Worm (Caenorhabditis elegans) whole organism, young adult: ENCODE measurements around the gene F16B4.4.

Experiments
- F39B2.1 ChIP-seq: fragments of 200-800 bp; sonication (Bioruptor generic); IDR thresholded peaks from 2 replicates; pipeline ENCODE4 v1.3.6; 2022; ENCODE audit warnings: missing genetic modification reagents, missing genetic modification characterization, missing compliant biosample characterization
- T26A5.8 ChIP-seq: sonication (generic microtip); optimal IDR thresholded peaks from 2 replicates; lab custom pipeline; 2016; ENCODE audit warnings: missing genetic modification characterization, missing compliant biosample characterization
- Y53G8AR.9 ChIP-seq: fragments of 200-800 bp; sonication (Bioruptor generic); conservative IDR thresholded peaks from 2 replicates; pipeline ENCODE4 v1.3.6; 2022; ENCODE audit warnings: missing genetic modification reagents, missing genetic modification characterization, missing compliant biosample characterization
- ZK185.1 ChIP-seq: sonication (generic microtip); optimal IDR thresholded peaks from 2 replicates; lab custom pipeline; 2016; ENCODE audit warnings: mild to moderate bottlenecking, missing genetic modification characterization, missing compliant biosample characterization; ENCODE audit not compliant: poor library complexity, severe bottlenecking
- ama-1 ChIP-seq, 3 experiments: fragments of 150-350 bp in 1 of 3; sonication (generic microtip) in 2 of 3; optimal IDR thresholded peaks; 2 replicates each; lab custom pipeline; 2014 to 2018; ENCODE audit warnings: missing biosample characterization in 2 of 3, missing genetic modification characterization in 2 of 3, missing genetic modification reagents in 2 of 3
- aptf-2 ChIP-seq: fragments of 200-800 bp; sonication (Bioruptor generic); conservative IDR thresholded peaks from 2 replicates; pipeline ENCODE4 v1.3.6; 2022; ENCODE audit warnings: missing genetic modification reagents, missing genetic modification characterization, missing compliant biosample characterization
- aptf-3 ChIP-seq: fragments of 200-800 bp; sonication (Bioruptor generic); IDR thresholded peaks from 2 replicates; pipeline ENCODE4 v1.3.6; 2022; ENCODE audit warnings: missing genetic modification characterization, missing compliant biosample characterization
- atf-7 ChIP-seq: sonication (generic microtip); optimal IDR thresholded peaks from 2 replicates; lab custom pipeline; 2017; ENCODE audit warnings: mild to moderate bottlenecking, missing genetic modification characterization, missing compliant biosample characterization
- attf-3 ChIP-seq: fragments of 200-800 bp; sonication (Bioruptor generic); conservative IDR thresholded peaks from 2 replicates; pipeline ENCODE4 v1.3.6; 2022; ENCODE audit warnings: missing genetic modification reagents, missing genetic modification characterization, missing compliant biosample characterization
- attf-6 ChIP-seq: fragments of 200-800 bp; sonication (Bioruptor generic); IDR thresholded peaks from 2 replicates; pipeline ENCODE4 v1.3.6; 2022; ENCODE audit warnings: missing genetic modification reagents, missing genetic modification characterization, missing compliant biosample characterization
- cebp-2 ChIP-seq: fragments of 200-800 bp; sonication (Bioruptor generic); IDR thresholded peaks from 2 replicates; pipeline ENCODE4 v1.3.6; 2022; ENCODE audit warnings: missing genetic modification characterization, missing compliant biosample characterization
- ceh-27 ChIP-seq: fragments of 200-800 bp; sonication (Bioruptor generic); optimal IDR thresholded peaks from 2 replicates; lab custom pipeline; 2018; ENCODE audit warnings: mild to moderate bottlenecking, missing genetic modification characterization, moderate library complexity, missing compliant biosample characterization
- chd-7 ChIP-seq: sonication (generic microtip); optimal IDR thresholded peaks from 2 replicates; lab custom pipeline; 2016; ENCODE audit warnings: mild to moderate bottlenecking, missing genetic modification characterization, moderate library complexity, missing compliant biosample characterization
- efl-1 ChIP-seq: fragments of 150-350 bp; optimal IDR thresholded peaks from 2 replicates; lab custom pipeline; 2014; ENCODE audit warnings: missing biosample characterization, missing genetic modification reagents, missing genetic modification characterization
- gei-17 ChIP-seq: fragments of 200-800 bp; sonication (Bioruptor generic); optimal IDR thresholded peaks from 2 replicates; lab custom pipeline; 2018; ENCODE audit warnings: mild to moderate bottlenecking, missing genetic modification characterization, missing compliant biosample characterization
- hmg-1.2 ChIP-seq: fragments of 200-800 bp; sonication (Bioruptor generic); IDR thresholded peaks from 2 replicates; pipeline ENCODE4 v1.3.6; 2022; ENCODE audit warnings: missing genetic modification reagents, missing genetic modification characterization, missing compliant biosample characterization
- let-526 ChIP-seq: fragments of 200-800 bp; sonication (Bioruptor generic); IDR thresholded peaks from 2 replicates; pipeline ENCODE4 v1.3.6; 2022; ENCODE audit warnings: missing genetic modification reagents, missing genetic modification characterization, missing compliant biosample characterization
- let-607 ChIP-seq, 2 experiments: fragments of 200-800 bp in 1 of 2; sonication (Bioruptor generic) in 1 of 2; sonication (generic microtip) in 1 of 2; optimal IDR thresholded peaks; 2 replicates each; lab custom pipeline; 2016 to 2018; ENCODE audit warnings: mild to moderate bottlenecking in 2 of 2, missing compliant biosample characterization in 2 of 2, missing genetic modification characterization in 2 of 2, moderate library complexity in 2 of 2, missing genotype in 1 of 2
- lin-35 ChIP-seq, 3 experiments: fragments of 150-350 bp in 2 of 3; sonication (generic microtip) in 1 of 3; optimal IDR thresholded peaks; 2 replicates each; lab custom pipeline; 2014 to 2018; ENCODE audit warnings: missing biosample characterization in 3 of 3, missing genetic modification characterization in 3 of 3, missing genetic modification reagents in 3 of 3
- lsy-27 ChIP-seq: sonication (generic microtip); optimal IDR thresholded peaks from 2 replicates; lab custom pipeline; 2017; ENCODE audit warnings: missing genetic modification characterization, mild to moderate bottlenecking, missing compliant biosample characterization, antibody characterized with exemption, missing genotype, borderline replicate concordance; ENCODE audit not compliant: insufficient read depth
- madf-10 ChIP-seq: sonication (generic microtip); optimal IDR thresholded peaks from 2 replicates; lab custom pipeline; 2016; ENCODE audit warnings: mild to moderate bottlenecking, missing genetic modification characterization, missing compliant biosample characterization
- nfya-1 ChIP-seq: sonication (generic microtip); optimal IDR thresholded peaks from 2 replicates; lab custom pipeline; 2017; ENCODE audit warnings: antibody characterized with exemption, missing compliant biosample characterization, missing genetic modification characterization, borderline replicate concordance; ENCODE audit not compliant: insufficient read depth
- nhr-179 ChIP-seq: sonication (generic microtip); optimal IDR thresholded peaks from 2 replicates; lab custom pipeline; 2016; ENCODE audit warnings: mild to moderate bottlenecking, missing genetic modification characterization, missing compliant biosample characterization
- nhr-90 ChIP-seq: sonication (generic microtip); optimal IDR thresholded peaks from 2 replicates; lab custom pipeline; 2016; ENCODE audit warnings: missing genotype, mild to moderate bottlenecking, missing genetic modification characterization, missing compliant biosample characterization
- pbrm-1 ChIP-seq: fragments of 200-800 bp; sonication (Bioruptor generic); IDR thresholded peaks from 2 replicates; pipeline ENCODE4 v1.3.6; 2022; ENCODE audit warnings: missing genetic modification reagents, missing genetic modification characterization, missing compliant biosample characterization
- sdz-38 ChIP-seq: sonication (generic microtip); optimal IDR thresholded peaks from 2 replicates; lab custom pipeline; 2016; ENCODE audit warnings: missing genotype, missing genetic modification characterization, missing compliant biosample characterization
- snpc-1.1 ChIP-seq: sonication (generic microtip); optimal IDR thresholded peaks from 2 replicates; lab custom pipeline; 2017; ENCODE audit warnings: missing genetic modification characterization, mild to moderate bottlenecking, missing compliant biosample characterization, antibody characterized with exemption, moderate library complexity, missing genotype, missing genetic modification reagents; ENCODE audit not compliant: insufficient read depth
- snpc-1.3 ChIP-seq: sonication (generic microtip); optimal IDR thresholded peaks from 2 replicates; lab custom pipeline; 2017; ENCODE audit warnings: missing genetic modification characterization, mild to moderate bottlenecking, missing compliant biosample characterization, antibody characterized with exemption, moderate library complexity, missing genotype, missing genetic modification reagents; ENCODE audit not compliant: insufficient read depth
- snpc-4 ChIP-seq, 5 experiments: fragments of 150-350 bp in 1 of 5; sonication (generic microtip) in 4 of 5; optimal IDR thresholded peaks; 2 replicates each; lab custom pipeline; 2014 to 2018; ENCODE audit warnings: missing genetic modification characterization in 5 of 5, missing biosample characterization in 3 of 5, antibody characterized with exemption in 2 of 5, mild to moderate bottlenecking in 2 of 5, missing compliant biosample characterization in 2 of 5, missing genotype in 2 of 5, moderate library complexity in 2 of 5, missing genetic modification reagents in 1 of 5
- xnd-1 ChIP-seq: sonication (generic microtip); optimal IDR thresholded peaks from 2 replicates; lab custom pipeline; 2016; ENCODE audit warnings: missing genotype, missing genetic modification reagents, missing genetic modification characterization, missing compliant biosample characterization
- ztf-25 ChIP-seq: fragments of 200-800 bp; sonication (Bioruptor generic); IDR thresholded peaks from 2 replicates; pipeline ENCODE4 v1.3.6; 2022; ENCODE audit warnings: missing genetic modification reagents, missing genetic modification characterization, missing compliant biosample characterization
- ztf-26 ChIP-seq: sonication (generic microtip); optimal IDR thresholded peaks from 2 replicates; lab custom pipeline; 2017; ENCODE audit warnings: missing genetic modification characterization, missing compliant biosample characterization

F16B4.4 gene

ce11 chrV:1593799-1594420 lies at the start of gene F16B4.4:
Gene F16B4.4, plus strand, starts transcription at chrV:1594019.
- TF ChIP-seq sdz-38 (tag; lab: Kevin White, UChicago) (no peak), ama-1 (optimal IDR thresholded peaks at IDR 0.05; lab: Kevin White, UChicago) (peak; percentile 48), ama-1 (GFP tag; optimal IDR thresholded peaks at IDR 0.05; lab: Kevin White, UChicago) (no peak)

ce11 chrV:1545694-1546093 lies 48.1 kb upstream of the F16B4.4 start, which contains the start of gene oac-32:
Gene oac-32, minus strand, starts transcription at chrV:1545783.
- TF ChIP-seq T26A5.8 (tag; lab: Kevin White, UChicago) (no peak), aptf-2 (no peak), xnd-1 (no peak), snpc-4 (GFP tag; optimal IDR thresholded peaks at IDR 0.05; lab: Kevin White, UChicago) (no peak), snpc-4 (tag; optimal IDR thresholded peaks at IDR 0.05; lab: Kevin White, UChicago) (no peak), madf-10 (tag; lab: Kevin White, UChicago) (no peak), ceh-27 (GFP tag; lab: Kevin White, UChicago) (no peak), let-526 (GFP tag; lab: Robert Waterston, UW) (no peak), snpc-1.1 (tag; lab: Kevin White, UChicago) (no peak), ztf-26 (tag; lab: Kevin White, UChicago) (no peak), attf-6 (GFP tag; lab: Robert Waterston, UW) (no peak), chd-7 (no peak), snpc-1.3 (no peak), efl-1 (GFP tag; lab: Kevin White, UChicago) (no peak), lsy-27 (tag; lab: Kevin White, UChicago) (no peak), hmg-1.2 (GFP tag; lab: Robert Waterston, UW) (no peak), nfya-1 (tag; lab: Kevin White, UChicago) (no peak), pbrm-1 (GFP tag; lab: Robert Waterston, UW) (no peak), gei-17 (no peak)

ce11 chrV:1547843-1548242 lies 46.0 kb upstream of the F16B4.4 start, which contains the start of gene F52F10.2:
Gene F52F10.2, plus strand, starts transcription at chrV:1548143.
- no peak for TF ChIP-seq attf-3 (GFP tag; lab: Robert Waterston, UW)
- no peak for TF ChIP-seq Y53G8AR.9 (GFP tag; lab: Robert Waterston, UW)
- no peak for TF ChIP-seq ZK185.1 (tag; lab: Kevin White, UChicago)
- TF ChIP-seq let-607 (tag; optimal IDR thresholded peaks at IDR 0.05; lab: Kevin White, UChicago), result no peak
- TF ChIP-seq atf-7 (tag; lab: Kevin White, UChicago), result no peak
- TF ChIP-seq nhr-90 (tag; lab: Kevin White, UChicago), result no peak
- no peak for TF ChIP-seq F39B2.1 (GFP tag; lab: Robert Waterston, UW)
- no peak for TF ChIP-seq aptf-3
- TF ChIP-seq cebp-2, result no peak
- no peak for TF ChIP-seq nhr-179 (tag; lab: Kevin White, UChicago)
- TF ChIP-seq ztf-25 (GFP tag; lab: Robert Waterston, UW), result no peak
- no peak for TF ChIP-seq lin-35 (GFP tag; optimal IDR thresholded peaks at IDR 0.05; lab: Kevin White, UChicago)
